ENCODE assay signal across 2 worm cellular contexts in genomic region chrII:11681136-11681824, ce11.
TF ChIP-seq lines count a peak whose summit lies in the region.

TSS of gene sfxn-1.4 (minus strand) at chrII:11681236.
TSS of gene C47D12.4 (plus strand) at chrII:11681774.

TF ChIP-seq in whole organism, midembryonic, 9 proteins besides CTCF, POLR2A, EP300 and RAD21:
- no peak for TF ChIP-seq ztf-23 (GFP tag; IDR thresholded peaks at IDR 0.05; lab: Robert Waterston, UW)
- 0 out of 2 replicates have a peak, but pooled peaks have one; percentile 18 for TF ChIP-seq T22C8.4 (GFP tag; IDR thresholded peaks at IDR 0.05; lab: Robert Waterston, UW)

TF ChIP-seq in whole organism, mixed stage, embryonic, 35 proteins besides CTCF, POLR2A, EP300 and RAD21:
- TF ChIP-seq ceh-39 (tag; optimal IDR thresholded peaks at IDR 0.05; lab: Kevin White, UChicago), result peak; percentile 1
- no peak for TF ChIP-seq flh-1 (GFP tag; optimal IDR thresholded peaks at IDR 0.05; lab: Kevin White, UChicago)
- no peak for TF ChIP-seq nhr-76 (tag; optimal IDR thresholded peaks at IDR 0.05; lab: Kevin White, UChicago)
